Fruit fly (Drosophila melanogaster): Measurements from ENCODE around the gene CG12278.

The CG12278 gene

DNA sequence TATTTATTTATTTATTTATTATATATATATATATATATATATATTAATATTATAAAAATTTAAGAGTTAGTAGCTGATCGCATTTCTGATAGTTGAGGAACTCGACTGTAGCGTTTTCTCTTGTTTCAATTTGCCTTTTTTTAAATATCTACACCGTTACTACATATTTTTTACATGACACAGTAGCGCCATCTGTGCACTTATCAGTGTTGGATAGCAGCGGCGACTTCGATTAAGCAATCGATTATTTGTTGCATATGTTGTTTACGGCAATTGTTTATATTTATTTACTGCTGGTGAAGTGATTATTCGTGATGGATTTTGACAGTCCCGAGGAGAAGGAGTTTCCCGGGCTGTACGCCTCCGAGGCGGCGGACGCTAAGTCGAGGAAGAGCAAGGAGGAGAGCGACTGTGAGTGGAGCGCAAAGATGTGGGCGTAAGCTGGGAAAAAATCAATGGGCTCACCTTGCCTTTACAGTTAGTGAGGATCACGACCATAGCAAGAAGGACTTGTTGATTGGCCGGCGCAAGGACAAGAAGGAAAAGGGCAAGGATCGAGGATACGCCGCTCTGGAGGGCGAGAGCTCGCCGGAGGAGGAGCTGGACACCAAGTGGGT, 26.3 kb upstream of the CG12278 start, which contains the start of gene Rlip (continued):
- TF ChIP-seq CG7745 (tag; optimal IDR thresholded peaks at IDR 0.05) (no peak), CG11247 (GFP tag; IDR thresholded peaks at IDR 0.05) (peak; percentile 75), Hr39 (optimal IDR thresholded peaks at IDR 0.05) (no peak), CG5180 (GFP tag; optimal IDR thresholded peaks at IDR 0.05) (no peak), CG31441 (GFP tag; IDR thresholded peaks at IDR 0.05) (no peak), CG9727 (GFP tag; optimal IDR thresholded peaks at IDR 0.05) (no peak), CrebB (tag; optimal IDR thresholded peaks at IDR 0.05) (no peak), eyg (GFP tag; optimal IDR thresholded peaks at IDR 0.05) (peak; percentile 41), TFAM (GFP tag; optimal IDR thresholded peaks at IDR 0.05) (no peak), onecut (GFP tag; IDR thresholded peaks at IDR 0.05) (peak; percentile 94), NFAT (GFP tag; IDR thresholded peaks at IDR 0.05) (peak; percentile 75), CG7786 (GFP tag; optimal IDR thresholded peaks at IDR 0.05) (peak; percentile 41), tap (tag; optimal IDR thresholded peaks at IDR 0.05) (no peak), slou (GFP tag; optimal IDR thresholded peaks at IDR 0.05) (peak; percentile 50), CG11085 (GFP tag; IDR thresholded peaks at IDR 0.05) (0 out of 2 replicates have a peak, but pooled peaks have one; percentile 42), sim (GFP tag; IDR thresholded peaks at IDR 0.05) (no peak), fd102C (GFP tag; optimal IDR thresholded peaks at IDR 0.05) (no peak), CG30403 (GFP tag; optimal IDR thresholded peaks at IDR 0.05) (peak; percentile 46), ranshi (GFP tag; IDR thresholded peaks at IDR 0.05) (peak; percentile 51; the same call in 1 of the 2 replicates), CG6272 (GFP tag; IDR thresholded peaks at IDR 0.05) (no peak; the same call in 1 of the 2 replicates), CG6689 (GFP tag; IDR thresholded peaks at IDR 0.05) (no peak), dysf (GFP tag; IDR thresholded peaks at IDR 0.05) (peak; percentile 35; the same call in 1 of the 3 replicates), mam (GFP tag; optimal IDR thresholded peaks at IDR 0.05) (peak; percentile 74), CG10267 (tag; optimal IDR thresholded peaks at IDR 0.05) (peak; percentile 96), Rx (GFP tag; IDR thresholded peaks at IDR 0.05) (peak; percentile 57), HLH3B (GFP tag; IDR thresholded peaks at IDR 0.05) (peak; percentile 53; the same call in 1 of the 2 replicates), nau (GFP tag; optimal IDR thresholded peaks at IDR 0.05) (no peak), CG31224 (GFP tag; IDR thresholded peaks at IDR 0.05) (peak; percentile 50), Ada2b (GFP tag; IDR thresholded peaks at IDR 0.05) (no peak), CG9609 (GFP tag; optimal IDR thresholded peaks at IDR 0.05) (peak; percentile 55), corto (GFP tag; optimal IDR thresholded peaks at IDR 0.05) (no peak), sens (GFP tag) (peak; percentile 84), Vsx1 (GFP tag; optimal IDR thresholded peaks at IDR 0.05) (no peak), CG8924 (tag; optimal IDR thresholded peaks at IDR 0.05) (peak; percentile 70), Max (GFP tag; optimal IDR thresholded peaks at IDR 0.05) (no peak), Hsf (GFP tag; optimal IDR thresholded peaks at IDR 0.05) (peak; percentile 54), Atf3 (GFP tag; optimal IDR thresholded peaks at IDR 0.05) (peak; percentile 21), CG2199 (GFP tag; IDR thresholded peaks at IDR 0.05) (peak; percentile 86), CG7372 (GFP tag; IDR thresholded peaks at IDR 0.05) (no peak), Ssrp (tag; optimal IDR thresholded peaks at IDR 0.05) (no peak), slbo (GFP tag; IDR thresholded peaks at IDR 0.05) (peak; percentile 79), CG6813 (GFP tag; optimal IDR thresholded peaks at IDR 0.05) (no peak), sob (GFP tag; IDR thresholded peaks at IDR 0.05) (peak; percentile 80), CG1529 (GFP tag; optimal IDR thresholded peaks at IDR 0.05) (no peak), jing (GFP tag; optimal IDR thresholded peaks at IDR 0.05) (no peak), Fer2 (tag; optimal IDR thresholded peaks at IDR 0.05) (no peak), zfh2 (GFP tag; optimal IDR thresholded peaks at IDR 0.05) (peak; percentile 55), psq (GFP tag; optimal IDR thresholded peaks at IDR 0.05) (no peak), CG31388 (GFP tag; optimal IDR thresholded peaks at IDR 0.05) (no peak), CG4617 (GFP tag; optimal IDR thresholded peaks at IDR 0.05; ENCODE audit: borderline replicate concordance) (peak; percentile 83), CG11696 (GFP tag; IDR thresholded peaks at IDR 0.05) (no peak), Bgb (GFP tag; IDR thresholded peaks at IDR 0.05; ENCODE audit: partially characterized antibody) (peak; percentile 74)
